Worm (Caenorhabditis elegans): ENCODE data around the gene ZK105.14.

DNA sequence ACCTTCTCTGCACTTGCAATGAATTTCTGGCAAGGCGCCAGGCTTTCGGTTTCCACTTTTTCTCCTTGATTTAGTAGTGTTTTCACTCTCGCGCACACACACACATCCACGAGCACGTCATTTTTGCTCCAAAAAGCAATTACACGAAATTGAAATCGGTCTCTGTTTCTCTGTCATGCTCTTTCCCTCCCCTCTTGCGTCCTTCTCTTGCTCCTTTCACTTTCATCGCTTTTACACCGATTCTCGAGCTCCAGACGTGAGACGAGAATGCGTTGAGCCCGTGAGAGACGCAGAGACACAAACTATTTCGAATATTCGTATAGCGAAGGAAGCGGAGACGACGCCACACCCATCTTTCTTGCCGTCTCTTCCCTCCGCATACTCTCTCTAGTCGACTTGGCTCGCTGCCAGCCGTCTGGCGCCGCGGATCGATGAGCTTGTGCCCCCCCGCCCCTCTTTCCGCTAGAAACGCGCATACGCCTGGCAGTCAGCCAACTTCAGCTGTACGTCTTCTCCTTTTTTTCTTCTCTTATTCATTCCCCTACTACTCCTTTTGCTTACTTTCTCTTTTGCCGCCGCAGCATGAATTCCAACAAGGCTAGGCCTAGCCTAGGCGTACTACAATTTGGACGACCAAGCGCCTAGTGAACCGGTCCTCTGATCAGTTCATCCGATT lies 6.3 kb upstream of the ZK105.14 start:
- TF ChIP-seq eyg-1 (tag; optimal IDR thresholded peaks at IDR 0.05) (no peak), pha-4 (tag; optimal IDR thresholded peaks at IDR 0.05) (no peak), ceh-34 (tag; optimal IDR thresholded peaks at IDR 0.05) (peak; percentile 84), hlh-30 (tag; optimal IDR thresholded peaks at IDR 0.05; ENCODE audit: insufficient read depth) (no peak), elt-4 (tag; optimal IDR thresholded peaks at IDR 0.05) (no peak), pqm-1 (tag; optimal IDR thresholded peaks at IDR 0.05) (no peak), ttx-3 (tag; optimal IDR thresholded peaks at IDR 0.05) (no peak), sox-4 (tag; optimal IDR thresholded peaks at IDR 0.05) (no peak), ceh-6 (GFP tag; optimal IDR thresholded peaks at IDR 0.05) (no peak), hlh-8 (tag; optimal IDR thresholded peaks at IDR 0.05) (peak; percentile 31), pag-3 (tag; optimal IDR thresholded peaks at IDR 0.05; ENCODE audit: borderline replicate concordance) (no peak), Y22D7AL.16 (tag; optimal IDR thresholded peaks at IDR 0.05) (no peak)
